Worm (Caenorhabditis elegans) whole organism, late embryonic: ENCODE data around the gene ndc-80.

Experiments used
- K02D7.2 ChIP-seq: sonication (generic microtip); optimal IDR thresholded peaks from 2 replicates; lab custom pipeline; 2017; ENCODE audit warnings: mild to moderate bottlenecking, missing genetic modification characterization, missing compliant biosample characterization
- K09A11.1 ChIP-seq: sonication (generic microtip); optimal IDR thresholded peaks from 2 replicates; lab custom pipeline; 2017; ENCODE audit warnings: antibody characterized with exemption, mild to moderate bottlenecking, missing genetic modification characterization, missing compliant biosample characterization; ENCODE audit not compliant: insufficient read depth
- T23F11.4 ChIP-seq: fragments of 200-800 bp; sonication (Bioruptor generic); optimal IDR thresholded peaks from 2 replicates; lab custom pipeline; 2018; ENCODE audit warnings: mild to moderate bottlenecking, missing genetic modification characterization, missing compliant biosample characterization
- ahr-1 ChIP-seq: sonication (generic microtip); optimal IDR thresholded peaks from 2 replicates; lab custom pipeline; 2016; ENCODE audit warnings: missing genetic modification characterization, missing compliant biosample characterization
- ama-1 ChIP-seq: fragments of 150-350 bp; optimal IDR thresholded peaks from 2 replicates; lab custom pipeline; 2014
- ceh-14 ChIP-seq: sonication (generic microtip); optimal IDR thresholded peaks from 2 replicates; lab custom pipeline; 2016; ENCODE audit warnings: missing genotype, missing genetic modification characterization, missing compliant biosample characterization
- ceh-18 ChIP-seq: sonication (generic microtip); optimal IDR thresholded peaks from 2 replicates; lab custom pipeline; 2016; ENCODE audit warnings: missing genetic modification characterization, missing compliant biosample characterization
- ceh-22 ChIP-seq: sonication (generic microtip); optimal IDR thresholded peaks from 2 replicates; lab custom pipeline; 2017; ENCODE audit warnings: missing biosample characterization, missing genetic modification characterization
- ceh-24 ChIP-seq: sonication (generic microtip); optimal IDR thresholded peaks from 2 replicates; lab custom pipeline; 2016; ENCODE audit warnings: mild to moderate bottlenecking, missing genetic modification characterization, missing compliant biosample characterization
- ceh-31 ChIP-seq: sonication (generic microtip); optimal IDR thresholded peaks from 2 replicates; lab custom pipeline; 2016; ENCODE audit warnings: missing genetic modification characterization, missing compliant biosample characterization
- ceh-34 ChIP-seq: sonication (generic microtip); optimal IDR thresholded peaks from 2 replicates; lab custom pipeline; 2016; ENCODE audit warnings: mild to moderate bottlenecking, missing genetic modification characterization, missing compliant biosample characterization
- ceh-48 ChIP-seq: sonication (generic microtip); optimal IDR thresholded peaks from 2 replicates; lab custom pipeline; 2016; ENCODE audit warnings: missing genetic modification characterization, inconsistent platforms, missing compliant biosample characterization
- ceh-6 ChIP-seq: fragments of 200-800 bp; sonication (Bioruptor generic); optimal IDR thresholded peaks from 2 replicates; lab custom pipeline; 2018; ENCODE audit warnings: mild to moderate bottlenecking, missing genetic modification characterization, missing compliant biosample characterization
- ceh-9 ChIP-seq: sonication (generic microtip); optimal IDR thresholded peaks from 2 replicates; lab custom pipeline; 2016; ENCODE audit warnings: mild to moderate bottlenecking, missing genetic modification characterization, inconsistent platforms, missing compliant biosample characterization
- dmd-4 ChIP-seq: sonication (generic microtip); optimal IDR thresholded peaks from 2 replicates; lab custom pipeline; 2016; ENCODE audit warnings: borderline replicate concordance, missing genetic modification characterization, missing compliant biosample characterization
- dve-1 ChIP-seq: sonication (generic microtip); optimal IDR thresholded peaks from 2 replicates; lab custom pipeline; 2017; ENCODE audit warnings: antibody characterized with exemption, mild to moderate bottlenecking, missing genetic modification characterization, missing compliant biosample characterization
- ets-4 ChIP-seq: sonication (generic microtip); optimal IDR thresholded peaks from 2 replicates; lab custom pipeline; 2016; ENCODE audit warnings: missing genetic modification characterization, missing compliant biosample characterization
- eyg-1 ChIP-seq: sonication (generic microtip); optimal IDR thresholded peaks from 2 replicates; lab custom pipeline; 2016; ENCODE audit warnings: missing genotype, missing genetic modification characterization, missing compliant biosample characterization
- fax-1 ChIP-seq: sonication (generic microtip); optimal IDR thresholded peaks from 2 replicates; lab custom pipeline; 2016; ENCODE audit warnings: missing genotype, missing genetic modification characterization, missing compliant biosample characterization
- gmeb-2 ChIP-seq: sonication (generic microtip); optimal IDR thresholded peaks from 2 replicates; lab custom pipeline; 2016; ENCODE audit warnings: missing genetic modification characterization, inconsistent platforms, missing compliant biosample characterization
- hlh-13 ChIP-seq: fragments of 200-800 bp; sonication (Bioruptor generic); optimal IDR thresholded peaks from 2 replicates; lab custom pipeline; 2018; ENCODE audit warnings: mild to moderate bottlenecking, missing genetic modification characterization, missing compliant biosample characterization
- hlh-6 ChIP-seq: sonication (generic microtip); optimal IDR thresholded peaks from 2 replicates; lab custom pipeline; 2016; ENCODE audit warnings: missing genotype, missing genetic modification characterization, missing compliant biosample characterization
- lim-6 ChIP-seq: sonication (generic microtip); optimal IDR thresholded peaks from 2 replicates; lab custom pipeline; 2016; ENCODE audit warnings: missing genetic modification characterization, missing compliant biosample characterization
- lin-11 ChIP-seq: fragments of 200-800 bp; sonication (Bioruptor generic); optimal IDR thresholded peaks from 2 replicates; lab custom pipeline; 2018; ENCODE audit warnings: mild to moderate bottlenecking, missing genetic modification characterization, missing compliant biosample characterization
- madf-2 ChIP-seq: sonication (generic microtip); optimal IDR thresholded peaks from 2 replicates; lab custom pipeline; 2017; ENCODE audit warnings: missing genetic modification characterization, missing compliant biosample characterization
- mec-3 ChIP-seq: sonication (generic microtip); optimal IDR thresholded peaks from 2 replicates; lab custom pipeline; 2016; ENCODE audit warnings: borderline replicate concordance, missing genetic modification characterization, missing compliant biosample characterization
- nfya-1 ChIP-seq: sonication (generic microtip); optimal IDR thresholded peaks from 2 replicates; lab custom pipeline; 2017; ENCODE audit warnings: missing genetic modification characterization, mild to moderate bottlenecking, missing compliant biosample characterization, antibody characterized with exemption, moderate library complexity
- pax-1 ChIP-seq: fragments of 150-350 bp; optimal IDR thresholded peaks from 2 replicates; lab custom pipeline; 2014; ENCODE audit warnings: missing biosample characterization, missing genetic modification characterization
- pha-2 ChIP-seq: sonication (generic microtip); optimal IDR thresholded peaks from 2 replicates; lab custom pipeline; 2017; ENCODE audit warnings: mild to moderate bottlenecking, missing genetic modification characterization, missing compliant biosample characterization
- pqm-1 ChIP-seq: sonication (generic microtip); optimal IDR thresholded peaks from 2 replicates; lab custom pipeline; 2016; ENCODE audit warnings: missing genetic modification characterization, missing compliant biosample characterization
- pros-1 ChIP-seq: fragments of 150-350 bp; optimal IDR thresholded peaks from 2 replicates; lab custom pipeline; 2014; ENCODE audit warnings: missing biosample characterization, missing genetic modification reagents, missing genetic modification characterization
- ref-2 ChIP-seq: sonication (generic microtip); optimal IDR thresholded peaks from 2 replicates; lab custom pipeline; 2016; ENCODE audit warnings: missing genetic modification characterization, missing compliant biosample characterization
- sdc-2 ChIP-seq: sonication (generic microtip); optimal IDR thresholded peaks from 2 replicates; lab custom pipeline; 2016; ENCODE audit warnings: missing genotype, missing genetic modification characterization, missing compliant biosample characterization
- sox-4 ChIP-seq: sonication (generic microtip); optimal IDR thresholded peaks from 2 replicates; lab custom pipeline; 2017; ENCODE audit warnings: mild to moderate bottlenecking, missing genetic modification characterization, inconsistent platforms, missing compliant biosample characterization
- tbx-2 ChIP-seq: sonication (generic microtip); optimal IDR thresholded peaks from 2 replicates; lab custom pipeline; 2016; ENCODE audit warnings: missing genetic modification characterization, missing compliant biosample characterization
- ttx-3 ChIP-seq: sonication (generic microtip); optimal IDR thresholded peaks from 2 replicates; lab custom pipeline; 2016; ENCODE audit warnings: missing genetic modification reagents, missing genetic modification characterization, missing compliant biosample characterization
- unc-3 ChIP-seq, 2 experiments: fragments of 200-800 bp in 1 of 2; sonication (Bioruptor generic) in 1 of 2; sonication (generic microtip) in 1 of 2; conservative IDR thresholded peaks in 1 of 2; optimal IDR thresholded peaks in 1 of 2; 2 replicates each; pipeline versions ENCODE4 v1.3.6 to Lab custom; 2016 to 2022; ENCODE audit warnings: missing compliant biosample characterization in 2 of 2, missing genetic modification characterization in 2 of 2, missing genetic modification reagents in 1 of 2
- unc-42 ChIP-seq: sonication (generic microtip); optimal IDR thresholded peaks from 2 replicates; lab custom pipeline; 2016; ENCODE audit warnings: missing genotype, missing genetic modification characterization, missing compliant biosample characterization
- unc-86 ChIP-seq: sonication (generic microtip); optimal IDR thresholded peaks from 2 replicates; lab custom pipeline; 2016; ENCODE audit warnings: missing genetic modification characterization, missing compliant biosample characterization
- zip-5 ChIP-seq: sonication (generic microtip); optimal IDR thresholded peaks from 2 replicates; lab custom pipeline; 2016; ENCODE audit warnings: missing genetic modification characterization, missing compliant biosample characterization
- ztf-16 ChIP-seq: sonication (generic microtip); optimal IDR thresholded peaks from 2 replicates; lab custom pipeline; 2017; ENCODE audit warnings: missing genetic modification characterization, missing compliant biosample characterization

ndc-80 gene

ce11 chrIV:10060795-10061194, 25.1 kb upstream of the ndc-80 start:
- no peak for TF ChIP-seq madf-2 (tag; lab: Kevin White, UChicago)
- no peak for TF ChIP-seq K09A11.1
- no peak for TF ChIP-seq ets-4 (tag; lab: Kevin White, UChicago)
- no peak for TF ChIP-seq tbx-2 (tag; lab: Kevin White, UChicago)
- TF ChIP-seq pha-2 (tag; lab: Kevin White, UChicago) = no peak
- TF ChIP-seq lim-6 = no peak

ce11 chrIV:10062728-10063127, 23.2 kb upstream of the ndc-80 start, which contains the start of gene ipla-7:
ipla-7 (minus strand) TSS chrIV:10062849.
- TF ChIP-seq T23F11.4 (GFP tag; lab: Kevin White, UChicago) = no peak
- no peak for TF ChIP-seq ttx-3
- no peak for TF ChIP-seq eyg-1 (tag; lab: Kevin White, UChicago)
- no peak for TF ChIP-seq sox-4
- TF ChIP-seq ceh-34 (tag; lab: Kevin White, UChicago) = no peak
- TF ChIP-seq unc-86 (tag; lab: Kevin White, UChicago) = no peak
- peak; percentile 54 for TF ChIP-seq ceh-48 (tag; lab: Kevin White, UChicago)
- TF ChIP-seq pax-1 (tag; lab: Kevin White, UChicago) = no peak
- peak; percentile 37 for TF ChIP-seq unc-42 (tag; lab: Kevin White, UChicago)
- no peak for TF ChIP-seq ceh-9 (tag; lab: Kevin White, UChicago)
- peak; percentile 9 for TF ChIP-seq fax-1 (tag; lab: Kevin White, UChicago)
- TF ChIP-seq ama-1 = no peak
- TF ChIP-seq ceh-24 (tag; lab: Kevin White, UChicago) = no peak
- no peak for TF ChIP-seq ref-2 (tag; lab: Kevin White, UChicago)
- no peak for TF ChIP-seq pqm-1 (tag; lab: Kevin White, UChicago)
- no peak for TF ChIP-seq ceh-22 (tag; lab: Kevin White, UChicago)
- TF ChIP-seq gmeb-2 (tag; lab: Kevin White, UChicago) = no peak
- TF ChIP-seq ceh-31 = no peak
- no peak for TF ChIP-seq hlh-6 (tag; lab: Kevin White, UChicago)
- TF ChIP-seq ahr-1 (tag; lab: Kevin White, UChicago) = no peak
- no peak for TF ChIP-seq pros-1
- no peak for TF ChIP-seq lin-11 (tag; lab: Kevin White, UChicago)
- TF ChIP-seq hlh-13 (GFP tag; lab: Kevin White, UChicago) = no peak

- TF ChIP-seq unc-3 (GFP tag; conservative IDR thresholded peaks at IDR 0.05; lab: Robert Waterston, UW) (no peak), unc-3 (tag; optimal IDR thresholded peaks at IDR 0.05; lab: Kevin White, UChicago) (no peak), mec-3 (tag; lab: Kevin White, UChicago) (no peak), sox-4 (no peak), ceh-18 (tag; lab: Kevin White, UChicago) (no peak), unc-42 (tag; lab: Kevin White, UChicago) (no peak), ttx-3 (no peak), ceh-14 (tag; lab: Kevin White, UChicago) (no peak), ztf-16 (no peak), nfya-1 (tag; lab: Kevin White, UChicago) (no peak), K02D7.2 (tag; lab: Kevin White, UChicago) (no peak), dve-1 (no peak), sdc-2 (tag; lab: Kevin White, UChicago) (no peak), dmd-4 (tag; lab: Kevin White, UChicago) (no peak), ceh-6 (GFP tag; lab: Kevin White, UChicago) (no peak), zip-5 (no peak)
Observed at ce11 chrIV:10063941-10064340, 22.0 kb upstream of the ndc-80 start.
